Worm (Caenorhabditis elegans): Measurements from ENCODE around the gene C03A3.3.

The C03A3.3 gene

ce11 chrX:11252429-11252828 lies 16.4 kb downstream of the C03A3.3 start (continued):
- TF ChIP-seq pbrm-1 (GFP tag; IDR thresholded peaks at IDR 0.05) (peak; percentile 92), lin-40 (tag; optimal IDR thresholded peaks at IDR 0.05) (peak; percentile 60), snpc-4 (GFP tag; optimal IDR thresholded peaks at IDR 0.05) (peak; percentile 82), snpc-4 (tag; optimal IDR thresholded peaks at IDR 0.05) (peak in 2 of 4 experiments; percentile 53 to 76), xnd-1 (tag; optimal IDR thresholded peaks at IDR 0.05) (no peak), snpc-1.3 (tag; optimal IDR thresholded peaks at IDR 0.05; ENCODE audit: insufficient read depth) (peak; percentile 30), lin-35 (GFP tag; optimal IDR thresholded peaks at IDR 0.05) (peak in 1 of 3 experiments; percentile 32), egrh-3 (GFP tag; IDR thresholded peaks at IDR 0.05) (peak; percentile 23; the same call in 1 of the 2 replicates), snpc-3.4 (tag; optimal IDR thresholded peaks at IDR 0.05) (peak; percentile 80), F33H1.4 (GFP tag; IDR thresholded peaks at IDR 0.05) (no peak), ztf-18 (tag; optimal IDR thresholded peaks at IDR 0.05) (peak; percentile 67), akir-1 (GFP tag; optimal IDR thresholded peaks at IDR 0.05) (peak; percentile 12), mes-4 (tag; optimal IDR thresholded peaks at IDR 0.05) (peak; percentile 77), F10E7.11 (tag; optimal IDR thresholded peaks at IDR 0.05) (peak; percentile 53), ama-1 (optimal IDR thresholded peaks at IDR 0.05) (no peak), ama-1 (GFP tag; optimal IDR thresholded peaks at IDR 0.05) (no peak), ceh-100 (GFP tag; IDR thresholded peaks at IDR 0.05) (peak; percentile 49; the same call in 1 of the 2 replicates), attf-3 (GFP tag; conservative IDR thresholded peaks at IDR 0.05) (0 out of 2 replicates have a peak, but pooled peaks have one; percentile 18), die-1 (tag; optimal IDR thresholded peaks at IDR 0.05) (peak; percentile 81), attf-5 (GFP tag; optimal IDR thresholded peaks at IDR 0.05) (peak; percentile 40), T07F8.4 (tag; optimal IDR thresholded peaks at IDR 0.05) (peak; percentile 48), tbp1 (GFP tag; optimal IDR thresholded peaks at IDR 0.05) (peak; percentile 91), ceh-40 (GFP tag; IDR thresholded peaks at IDR 0.05) (0 out of 2 replicates have a peak, but pooled peaks have one; percentile 45), egl-44 (GFP tag; IDR thresholded peaks at IDR 0.05) (peak; percentile 51; the same call in 1 of the 2 replicates), madf-3 (GFP tag; IDR thresholded peaks at IDR 0.05) (no peak), Y95B8A.8 (GFP tag; IDR thresholded peaks at IDR 0.05) (no peak), snpc-1.1 (tag; optimal IDR thresholded peaks at IDR 0.05; ENCODE audit: insufficient read depth) (peak; percentile 19), ztf-6 (GFP tag; IDR thresholded peaks at IDR 0.05) (no peak), ceh-91 (GFP tag; IDR thresholded peaks at IDR 0.05) (no peak), B0019.2 (GFP tag; conservative IDR thresholded peaks at IDR 0.05) (no peak), nfyb-1 (GFP tag; IDR thresholded peaks at IDR 0.05) (peak; percentile 77; the same call in 1 of the 2 replicates), sptf-2 (GFP tag; optimal IDR thresholded peaks at IDR 0.05) (peak; percentile 78), rec-8 (tag; optimal IDR thresholded peaks at IDR 0.05) (peak; percentile 70 to 88)

- TF ChIP-seq ets-4 (GFP tag; optimal IDR thresholded peaks at IDR 0.05) (peak; percentile 81), F57A8.1 (GFP tag; optimal IDR thresholded peaks at IDR 0.05) (no peak), nhr-80 (tag; optimal IDR thresholded peaks at IDR 0.05) (peak; percentile 79)
Measured at ce11 chrX:11251928-11252327, 16.9 kb downstream of the C03A3.3 start.

DNA sequence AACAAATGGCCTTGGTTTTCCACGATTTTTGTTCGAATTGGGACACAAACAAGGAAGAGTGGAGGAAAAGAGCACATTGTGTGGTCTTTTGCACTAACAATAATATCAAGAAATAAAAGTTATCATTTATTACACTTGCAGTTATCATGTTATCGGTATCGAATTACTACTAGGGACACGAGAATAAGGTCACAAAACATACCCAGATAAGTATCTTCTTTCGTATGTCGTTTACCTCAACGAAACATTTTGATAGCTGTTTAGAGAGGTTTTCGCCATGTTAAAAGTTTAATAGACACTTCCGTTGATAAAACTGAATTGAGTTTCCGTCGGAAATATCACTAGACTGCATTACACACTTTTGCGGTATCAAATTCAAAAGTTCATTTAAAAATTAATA lies 17.9 kb downstream of the C03A3.3 start:
- TF ChIP-seq mxl-1 (tag; optimal IDR thresholded peaks at IDR 0.05), result no peak
- no peak for TF ChIP-seq dox-1 (GFP tag; IDR thresholded peaks at IDR 0.05)
- TF ChIP-seq Y56A3A.18 (GFP tag; IDR thresholded peaks at IDR 0.05), result no peak
- TF ChIP-seq pha-4 (tag; optimal IDR thresholded peaks at IDR 0.05), result no peak
- TF ChIP-seq cebp-2 (GFP tag; IDR thresholded peaks at IDR 0.05), result no peak
- TF ChIP-seq zfh-2 (GFP tag; conservative IDR thresholded peaks at IDR 0.05), result no peak
- no peak for TF ChIP-seq pbrm-1 (GFP tag; IDR thresholded peaks at IDR 0.05)
- TF ChIP-seq hlh-26 (GFP tag; conservative IDR thresholded peaks at IDR 0.05), result no peak
- no peak for TF ChIP-seq ztf-26 (tag; optimal IDR thresholded peaks at IDR 0.05)
- no peak for TF ChIP-seq B0019.2 (GFP tag; conservative IDR thresholded peaks at IDR 0.05)
- TF ChIP-seq efl-1 (GFP tag; optimal IDR thresholded peaks at IDR 0.05), result no peak
- TF ChIP-seq ceh-79 (tag; optimal IDR thresholded peaks at IDR 0.05), result no peak
- TF ChIP-seq mcd-1 (GFP tag; IDR thresholded peaks at IDR 0.05), result no peak
- no peak for TF ChIP-seq F37B4.10 (GFP tag; IDR thresholded peaks at IDR 0.05)
- TF ChIP-seq nhr-179 (tag; optimal IDR thresholded peaks at IDR 0.05), result no peak
